Worm (Caenorhabditis elegans) whole organism, L3 larva: Measurements from ENCODE around the gene cyp-34A8.

ENCODE experiments used
- pha-4 ChIP-seq: fragments of 150-350 bp; optimal IDR thresholded peaks from 2 replicates; lab custom pipeline; 2014; ENCODE audit warnings: missing biosample characterization, missing genetic modification reagents, missing genetic modification characterization
- ztf-11 ChIP-seq: fragments of 150-350 bp; optimal IDR thresholded peaks from 2 replicates; lab custom pipeline; 2014; ENCODE audit warnings: missing biosample characterization, missing genetic modification characterization

- TF ChIP-seq ztf-11 (tag; lab: Kevin White, UChicago) (no peak), pha-4 (tag; lab: Kevin White, UChicago) (no peak)
Measured at ce11 chrV:3981680-3982079, 14.1 kb upstream of the cyp-34A8 start, which contains the start of gene nlp-30.
